Worm (Caenorhabditis elegans) whole organism, dauer: ENCODE data around the gene W06G6.17.

Experiments
- unc-62 ChIP-seq: sonication (generic microtip); optimal IDR thresholded peaks from 2 replicates; lab custom pipeline; 2017; ENCODE audit warnings: missing biosample characterization, missing genetic modification reagents, missing genetic modification characterization

W06G6.17 gene

DNA sequence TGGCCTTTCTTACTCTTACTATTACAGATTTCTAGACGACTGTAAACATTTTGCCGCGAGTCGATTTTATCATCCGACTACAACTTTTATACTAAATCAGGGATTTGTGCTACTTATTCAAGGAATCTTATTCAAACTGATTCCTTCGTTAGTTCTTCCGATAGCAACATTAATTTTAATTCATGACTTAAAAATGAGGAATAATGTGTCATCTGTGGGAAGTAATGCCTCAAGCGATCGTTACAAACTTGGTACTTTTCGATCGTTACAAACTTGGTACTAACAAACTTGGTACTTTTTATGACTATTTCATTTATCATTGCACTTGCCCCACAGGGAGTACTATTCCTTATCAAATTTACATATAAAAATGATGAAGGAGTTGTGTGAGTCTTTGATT is 27.6 kb downstream of the W06G6.17 start, which contains the start of gene Y70C5A.4:
Y70C5A.4 (plus strand) TSS at position 301 of the 400 bp plus-strand sequence.
- TF ChIP-seq unc-62, result no peak

DNA sequence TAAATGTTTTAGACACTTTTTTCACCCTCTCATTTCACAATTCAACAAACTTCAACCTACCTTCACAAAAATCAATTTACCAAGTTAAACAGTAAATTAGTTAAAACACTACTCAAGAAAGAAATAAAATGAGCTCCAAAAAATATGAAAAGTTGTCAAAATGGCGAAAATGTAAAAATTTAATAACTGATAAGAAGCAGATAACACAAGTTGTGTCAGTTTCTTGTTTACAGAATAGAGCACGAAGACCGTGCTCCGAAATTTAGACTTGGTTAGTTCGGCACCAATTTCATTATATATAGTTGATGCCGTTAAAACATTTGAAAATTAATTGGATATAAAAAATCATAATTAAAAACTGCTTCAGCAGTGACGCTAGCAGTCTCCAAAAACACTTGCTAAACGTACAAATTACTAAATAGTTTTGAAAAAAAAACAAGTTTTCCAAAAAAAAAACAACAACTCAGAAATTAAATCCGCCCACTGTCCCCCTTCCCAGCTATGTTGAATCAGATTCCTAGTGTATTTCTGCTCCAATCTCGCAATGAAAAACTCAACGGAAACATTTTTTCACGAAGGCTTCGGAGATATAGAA is 34.2 kb downstream of the W06G6.17 start, which contains the start of gene srw-54:
srw-54 (plus strand) TSS at position 545 of the 595 bp plus-strand sequence.
- no peak for TF ChIP-seq unc-62

DNA sequence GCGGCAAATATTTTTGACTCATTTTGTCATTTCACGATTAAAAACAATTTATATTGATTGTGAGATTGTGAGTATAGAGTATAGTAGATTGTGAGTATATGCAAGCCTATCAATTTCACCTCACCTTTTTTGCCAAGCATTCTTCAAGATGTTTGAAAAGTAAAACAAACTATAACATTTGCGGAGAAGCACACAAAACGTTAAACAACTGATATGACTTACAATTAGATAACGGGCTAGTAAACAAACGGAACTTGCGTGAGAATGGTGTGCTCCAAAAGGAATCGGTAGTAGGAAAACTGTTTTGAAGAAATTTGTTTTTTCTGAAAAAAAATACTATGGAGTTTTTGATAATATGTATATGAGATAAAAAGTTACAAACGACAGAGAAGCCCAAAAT is 35.0 kb downstream of the W06G6.17 start:
- TF ChIP-seq unc-62, result no peak

DNA sequence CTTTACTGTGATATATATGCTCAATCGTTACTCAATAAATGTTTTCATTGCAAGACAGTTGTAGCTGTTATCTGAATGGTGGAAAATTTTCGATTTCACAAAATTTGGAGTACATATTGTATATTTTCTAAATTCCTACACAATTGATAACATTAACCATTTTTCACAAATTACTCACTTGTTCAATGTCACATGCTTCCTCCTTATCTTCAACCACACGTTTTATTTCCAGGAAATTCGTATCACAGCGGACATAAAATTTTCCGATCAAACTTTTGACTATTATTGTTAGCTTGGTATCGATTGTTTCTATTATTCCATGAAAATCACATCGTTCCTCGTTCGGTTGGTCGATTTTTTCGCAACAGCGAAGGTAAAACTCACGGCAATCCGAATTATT is 36.6 kb downstream of the W06G6.17 start:
- TF ChIP-seq unc-62, result no peak

DNA sequence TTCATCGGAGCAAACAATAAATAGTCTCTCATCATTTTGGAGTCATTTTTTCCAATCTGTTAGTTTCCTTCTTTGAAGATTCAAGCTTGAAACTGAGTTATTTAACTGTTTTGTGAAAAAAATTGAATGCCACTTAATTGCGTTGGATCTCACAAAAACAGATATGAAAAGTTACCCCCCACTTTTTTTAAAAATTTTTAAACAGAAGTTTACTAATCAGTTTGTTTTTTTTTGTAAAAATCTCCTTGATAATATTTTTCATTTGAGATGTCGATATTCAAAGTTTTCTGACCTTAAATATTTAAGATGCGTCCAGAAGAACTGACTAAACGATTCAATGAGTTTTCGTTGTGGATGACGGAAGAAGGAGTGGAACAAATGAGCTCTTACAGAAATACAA is 38.7 kb downstream of the W06G6.17 start, which contains the start of gene Y32B12C.1:
Y32B12C.1 (plus strand) TSS at position 301 of the 400 bp plus-strand sequence.
- no peak for TF ChIP-seq unc-62

DNA sequence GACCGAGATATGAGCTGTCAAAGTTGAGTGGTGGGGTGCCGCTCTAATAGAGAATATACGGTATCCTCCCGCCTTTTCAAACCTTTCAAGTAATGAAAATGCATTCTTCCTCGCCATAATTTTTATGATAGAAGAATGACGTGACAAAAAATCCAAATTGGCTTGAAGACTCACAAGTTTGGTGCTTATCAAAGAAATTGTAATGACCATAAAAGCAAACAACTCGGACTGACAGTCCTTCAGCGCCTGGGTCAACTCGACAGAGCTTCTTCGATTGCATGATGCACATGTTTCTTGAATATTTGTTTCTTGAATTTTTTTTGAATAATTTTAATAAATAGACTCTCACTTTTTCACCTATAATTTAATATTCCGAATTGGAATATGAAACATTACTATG is 39.6 kb downstream of the W06G6.17 start:
- no peak for TF ChIP-seq unc-62

- no peak for TF ChIP-seq unc-62
These were observed 40.8 kb downstream of the W06G6.17 start for ce11 chrV:16604301-16604700.

DNA sequence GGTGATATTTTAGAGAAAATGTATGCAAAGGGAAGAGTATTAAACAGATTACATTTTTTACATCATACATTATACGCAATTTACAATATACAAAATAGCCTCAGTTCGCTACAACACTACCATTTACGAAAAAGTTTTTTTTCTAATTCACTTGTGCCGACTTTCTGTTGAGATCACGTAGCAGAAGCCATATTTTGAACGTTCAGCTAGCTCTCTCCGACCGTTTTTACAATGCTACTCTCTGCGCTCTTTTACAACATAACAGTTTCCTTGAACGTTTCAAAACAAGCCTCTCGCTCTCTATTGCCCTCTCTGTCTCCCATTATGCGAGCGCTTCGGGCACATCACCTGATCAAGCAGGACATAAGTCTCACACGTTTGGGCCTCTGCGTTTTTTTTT is 41.9 kb downstream of the W06G6.17 start, which contains the start of gene T03E6.8:
T03E6.8 (minus strand) TSS at position 101 of the 400 bp plus-strand sequence.
- TF ChIP-seq unc-62, result no peak

DNA sequence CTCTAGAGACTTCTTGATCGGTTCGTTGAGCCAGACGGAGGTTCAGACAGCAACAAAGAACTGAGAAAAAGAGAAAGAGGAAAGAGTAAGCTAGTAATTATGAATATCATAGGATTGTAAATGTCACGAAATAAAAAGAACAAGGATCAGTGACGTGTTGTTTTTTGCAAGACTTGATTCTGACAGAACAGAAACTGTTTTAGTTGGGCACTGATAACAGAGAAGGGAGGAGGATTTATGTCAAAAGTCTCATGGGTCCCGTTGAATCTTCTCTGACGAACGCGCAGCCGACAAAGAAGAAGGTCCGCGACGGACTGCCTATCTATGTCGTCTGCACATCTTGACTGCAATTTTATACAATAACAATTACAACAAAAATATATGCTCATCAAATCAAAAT is 44.4 kb downstream of the W06G6.17 start, which contains the start of gene T03E6.9:
T03E6.9 (minus strand) TSS at position 101 of the 400 bp plus-strand sequence.
- TF ChIP-seq unc-62, result no peak

- TF ChIP-seq unc-62, result no peak
These were observed 45.2 kb downstream of the W06G6.17 start for ce11 chrV:16599835-16600234.

- TF ChIP-seq unc-62, result no peak
These were observed 46.6 kb downstream of the W06G6.17 start for ce11 chrV:16598437-16598836.

DNA sequence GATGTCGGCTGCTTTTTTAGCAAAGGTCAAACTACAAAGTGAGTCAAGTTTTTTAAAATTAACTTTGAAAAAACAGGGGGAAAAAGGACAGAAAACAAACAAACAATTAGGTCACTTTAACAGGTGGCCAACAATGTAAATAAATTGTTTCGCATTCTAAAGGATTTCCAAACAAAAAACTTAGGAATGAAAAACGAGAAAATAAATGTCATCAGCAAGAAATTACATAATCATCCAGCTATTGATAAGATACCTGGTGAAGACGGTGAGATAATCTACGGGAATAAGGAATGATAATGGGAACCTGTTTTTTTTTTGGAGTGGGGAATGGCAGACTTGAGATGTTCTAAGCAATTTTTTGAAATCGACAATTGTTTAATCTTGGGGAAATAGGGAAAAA is 48.9 kb downstream of the W06G6.17 start:
- TF ChIP-seq unc-62, result no peak

DNA sequence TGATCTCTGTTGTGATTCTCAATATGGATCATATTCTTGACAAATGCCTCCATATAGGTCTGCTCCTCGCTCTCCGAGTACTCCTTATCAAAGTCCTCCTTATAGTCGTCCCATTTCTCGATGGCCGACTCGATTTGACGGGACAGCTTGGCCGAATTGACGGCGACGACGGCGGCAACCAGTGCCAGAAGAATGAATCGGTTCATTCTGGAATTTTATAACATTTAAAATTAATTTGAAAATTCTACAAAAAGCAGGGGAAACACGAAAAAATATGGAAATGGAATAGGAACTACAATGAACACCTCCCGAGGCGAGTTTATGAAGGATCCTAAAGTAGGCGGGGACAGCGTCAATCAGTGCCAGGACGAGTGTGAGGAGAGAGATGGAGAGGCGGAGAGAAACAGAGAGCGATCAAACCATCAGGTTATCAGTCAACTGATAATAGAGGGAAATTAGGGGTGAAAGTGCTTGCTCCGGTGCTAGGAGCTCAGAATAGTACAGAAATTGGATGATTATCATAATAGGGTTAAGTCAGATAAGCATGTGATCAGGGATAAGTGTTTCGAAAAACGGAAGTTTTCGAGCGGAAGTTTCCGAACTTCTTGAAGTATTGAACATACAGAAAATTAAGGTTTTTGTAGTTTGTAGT is 49.8 kb downstream of the W06G6.17 start, which contains the start of gene cpl-1:
cpl-1 (minus strand) TSS at position 207 of the 652 bp plus-strand sequence.
- no peak for TF ChIP-seq unc-62
